Worm (Caenorhabditis elegans) whole organism, L1 larva: ENCODE data around the gene cdc-25.2.

Source experiments
- C04F5.9 ChIP-seq: sonication (generic microtip); optimal IDR thresholded peaks from 2 replicates; lab custom pipeline; 2016; ENCODE audit warnings: missing genetic modification characterization, missing compliant biosample characterization
- Y116A8C.19 ChIP-seq: sonication (generic microtip); optimal IDR thresholded peaks from 2 replicates; lab custom pipeline; 2016; ENCODE audit warnings: missing compliant biosample characterization, missing genetic modification characterization, borderline replicate concordance
- aly-2 ChIP-seq: fragments of 150-350 bp; optimal IDR thresholded peaks from 2 replicates; lab custom pipeline; 2014; ENCODE audit warnings: missing biosample characterization, missing genetic modification characterization
- blmp-1 ChIP-seq: fragments of 150-350 bp; optimal IDR thresholded peaks from 2 replicates; lab custom pipeline; 2014; ENCODE audit warnings: missing biosample characterization, missing genetic modification characterization
- ceh-82 ChIP-seq, 3 experiments: fragments of 150-350 bp in 1 of 3; sonication (generic microtip) in 2 of 3; optimal IDR thresholded peaks; 2 replicates each; lab custom pipeline; 2014 to 2017; ENCODE audit warnings: missing biosample characterization in 3 of 3, missing genetic modification characterization in 3 of 3
- ceh-88 ChIP-seq: fragments of 200-800 bp; sonication (Bioruptor generic); IDR thresholded peaks from 2 replicates; pipeline ENCODE4 v1.3.6; 2022; ENCODE audit warnings: missing genetic modification characterization, missing compliant biosample characterization
- ceh-90 ChIP-seq: sonication (generic microtip); optimal IDR thresholded peaks from 2 replicates; lab custom pipeline; 2016; ENCODE audit warnings: missing genetic modification characterization, missing compliant biosample characterization
- dsc-1 ChIP-seq: sonication (generic microtip); optimal IDR thresholded peaks from 2 replicates; lab custom pipeline; 2016; ENCODE audit warnings: mild to moderate bottlenecking, missing genetic modification characterization, missing compliant biosample characterization
- efl-1 ChIP-seq, 4 experiments: fragments of 150-350 bp; optimal IDR thresholded peaks in 3 of 4; peaks in 1 of 4; 1 replicate in 1 of 4; 2 replicates in 3 of 4; lab custom pipeline; 2014; ENCODE audit warnings: missing biosample characterization in 2 of 4, missing genetic modification characterization in 2 of 4, missing genetic modification reagents in 2 of 4
- efl-3 ChIP-seq: fragments of 200-800 bp; sonication (Bioruptor generic); optimal IDR thresholded peaks from 2 replicates; lab custom pipeline; 2018; ENCODE audit warnings: mild to moderate bottlenecking, missing genetic modification characterization, missing compliant biosample characterization
- egl-13 ChIP-seq: sonication (generic microtip); optimal IDR thresholded peaks from 2 replicates; lab custom pipeline; 2016; ENCODE audit warnings: missing genotype, missing genetic modification reagents, missing genetic modification characterization, missing compliant biosample characterization
- egl-27 ChIP-seq, 2 experiments: fragments of 150-350 bp in 1 of 2; sonication (generic microtip); optimal IDR thresholded peaks; 3 replicates each; lab custom pipeline; 2017 to 2018; ENCODE audit warnings: missing biosample characterization in 2 of 2, missing genetic modification characterization in 2 of 2, missing genetic modification reagents in 2 of 2
- elt-2 ChIP-seq: sonication (generic microtip); optimal IDR thresholded peaks from 2 replicates; lab custom pipeline; 2016; ENCODE audit warnings: missing genetic modification characterization, mild to moderate bottlenecking, inconsistent platforms, missing compliant biosample characterization, missing genetic modification reagents
- fkh-10 ChIP-seq: sonication (generic microtip); optimal IDR thresholded peaks from 2 replicates; lab custom pipeline; 2017; ENCODE audit warnings: missing biosample characterization, missing genetic modification reagents, missing genetic modification characterization
- fkh-4 ChIP-seq: sonication (generic microtip); optimal IDR thresholded peaks from 2 replicates; lab custom pipeline; 2016; ENCODE audit warnings: missing compliant biosample characterization, missing genetic modification characterization, borderline replicate concordance
- hlh-17 ChIP-seq: fragments of 200-800 bp; sonication (Bioruptor generic); optimal IDR thresholded peaks from 2 replicates; lab custom pipeline; 2018; ENCODE audit warnings: missing genetic modification characterization, mild to moderate bottlenecking, missing compliant biosample characterization, moderate library complexity, borderline replicate concordance
- hlh-4 ChIP-seq: sonication (generic microtip); optimal IDR thresholded peaks from 2 replicates; lab custom pipeline; 2016; ENCODE audit warnings: mild to moderate bottlenecking, missing genetic modification characterization, missing compliant biosample characterization
- hpl-2 ChIP-seq: fragments of 150-350 bp; optimal IDR thresholded peaks from 2 replicates; lab custom pipeline; 2014; ENCODE audit warnings: missing biosample characterization, missing genetic modification reagents, missing genetic modification characterization
- lin-13 ChIP-seq: fragments of 150-350 bp; optimal IDR thresholded peaks from 2 replicates; lab custom pipeline; 2014; ENCODE audit warnings: missing biosample characterization, missing genetic modification reagents, missing genetic modification characterization
- lin-15B ChIP-seq: fragments of 150-350 bp; sonication (generic microtip); optimal IDR thresholded peaks from 3 replicates; lab custom pipeline; 2014; ENCODE audit warnings: missing biosample characterization, missing genetic modification characterization
- lir-3 ChIP-seq: sonication (generic microtip); optimal IDR thresholded peaks from 2 replicates; lab custom pipeline; 2016; ENCODE audit warnings: mild to moderate bottlenecking, missing genetic modification characterization, moderate library complexity, missing compliant biosample characterization; ENCODE audit not compliant: poor library complexity
- nhr-19 ChIP-seq: fragments of 200-800 bp; sonication (Bioruptor generic); conservative IDR thresholded peaks from 2 replicates; pipeline ENCODE4 v1.3.6; 2022; ENCODE audit warnings: missing genetic modification characterization, missing compliant biosample characterization
- nhr-20 ChIP-seq: sonication (generic microtip); optimal IDR thresholded peaks from 2 replicates; lab custom pipeline; 2016; ENCODE audit warnings: mild to moderate bottlenecking, missing genetic modification characterization, missing compliant biosample characterization
- nhr-84 ChIP-seq: sonication (generic microtip); optimal IDR thresholded peaks from 2 replicates; lab custom pipeline; 2017; ENCODE audit warnings: missing biosample characterization, missing genetic modification characterization
- nhr-85 ChIP-seq: sonication (generic microtip); peaks from one replicate; lab custom pipeline; 2016; ENCODE audit warnings: missing genetic modification characterization, inconsistent platforms, missing compliant biosample characterization
- pag-3 ChIP-seq: sonication (generic microtip); optimal IDR thresholded peaks from 2 replicates; lab custom pipeline; 2017; ENCODE audit warnings: missing genetic modification characterization, mild to moderate bottlenecking, missing compliant biosample characterization, antibody characterized with exemption, borderline replicate concordance; ENCODE audit not compliant: insufficient read depth
- pax-3 ChIP-seq: fragments of 200-800 bp; sonication (Bioruptor generic); optimal IDR thresholded peaks from 2 replicates; lab custom pipeline; 2018; ENCODE audit warnings: mild to moderate bottlenecking, missing genetic modification characterization, moderate library complexity, missing compliant biosample characterization
- rnt-1 ChIP-seq: sonication (generic microtip); optimal IDR thresholded peaks from 2 replicates; lab custom pipeline; 2016; ENCODE audit warnings: mild to moderate bottlenecking, missing genetic modification characterization, moderate library complexity, missing compliant biosample characterization
- sptf-1 ChIP-seq: fragments of 150-350 bp; optimal IDR thresholded peaks from 2 replicates; lab custom pipeline; 2014; ENCODE audit warnings: missing biosample characterization, missing genetic modification characterization
- sup-37 ChIP-seq: fragments of 200-800 bp; sonication (Bioruptor generic); optimal IDR thresholded peaks from 2 replicates; lab custom pipeline; 2018; ENCODE audit warnings: mild to moderate bottlenecking, missing genetic modification characterization, missing compliant biosample characterization
- vab-15 ChIP-seq: sonication (generic microtip); optimal IDR thresholded peaks from 2 replicates; lab custom pipeline; 2017; ENCODE audit warnings: missing genotype, mild to moderate bottlenecking, missing genetic modification characterization, missing compliant biosample characterization
- zag-1 ChIP-seq: fragments of 150-350 bp; optimal IDR thresholded peaks from 2 replicates; lab custom pipeline; 2014; ENCODE audit warnings: missing biosample characterization, missing genetic modification characterization
- zip-4 ChIP-seq: fragments of 200-800 bp; sonication (Bioruptor generic); optimal IDR thresholded peaks from 2 replicates; lab custom pipeline; 2018; ENCODE audit warnings: mild to moderate bottlenecking, missing genetic modification characterization, moderate library complexity, missing compliant biosample characterization
- ztf-11 ChIP-seq, 2 experiments: sonication (generic microtip); optimal IDR thresholded peaks; 2 replicates each; lab custom pipeline; 2016 to 2017; ENCODE audit warnings: missing genetic modification characterization in 2 of 2, missing biosample characterization in 1 of 2, missing compliant biosample characterization in 1 of 2

cdc-25.2 gene

DNA sequence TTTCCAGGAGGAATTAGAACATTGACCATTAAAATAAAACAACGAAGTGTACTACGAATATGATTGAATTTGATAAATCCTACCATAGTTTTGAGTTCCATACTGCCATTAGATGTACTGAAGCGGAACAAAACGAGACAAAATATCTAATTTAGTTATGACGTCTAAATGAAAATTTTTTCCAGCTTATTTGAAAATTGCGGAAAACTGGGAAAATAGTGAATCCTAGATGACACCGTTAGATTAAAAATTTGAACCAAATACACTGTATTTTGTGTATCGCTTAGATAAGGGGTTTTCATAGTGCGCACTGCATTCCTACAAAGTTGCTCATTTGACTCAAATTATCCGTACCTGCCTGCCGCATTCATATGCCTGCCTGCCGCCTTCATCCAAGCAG, 35.7 kb upstream of the cdc-25.2 start, which contains the start of gene K02H11.4:
Gene K02H11.4 (minus strand): TSS at position 101 of the 400 bp plus-strand sequence.
- TF ChIP-seq efl-1 (optimal IDR thresholded peaks at IDR 0.05; lab: Kevin White, UChicago) (no peak), efl-1 (GFP tag; optimal IDR thresholded peaks at IDR 0.05 in 1 of 2; lab: Kevin White, UChicago) (no peak), ceh-90 (tag; lab: Kevin White, UChicago) (no peak), hlh-4 (tag; lab: Kevin White, UChicago) (no peak), nhr-20 (tag; lab: Kevin White, UChicago) (no peak), zag-1 (tag; lab: Kevin White, UChicago) (no peak), hpl-2 (no peak), C04F5.9 (no peak), ceh-88 (GFP tag; lab: Robert Waterston, UW) (no peak), hlh-17 (no peak), sup-37 (GFP tag; lab: Kevin White, UChicago) (no peak)

DNA sequence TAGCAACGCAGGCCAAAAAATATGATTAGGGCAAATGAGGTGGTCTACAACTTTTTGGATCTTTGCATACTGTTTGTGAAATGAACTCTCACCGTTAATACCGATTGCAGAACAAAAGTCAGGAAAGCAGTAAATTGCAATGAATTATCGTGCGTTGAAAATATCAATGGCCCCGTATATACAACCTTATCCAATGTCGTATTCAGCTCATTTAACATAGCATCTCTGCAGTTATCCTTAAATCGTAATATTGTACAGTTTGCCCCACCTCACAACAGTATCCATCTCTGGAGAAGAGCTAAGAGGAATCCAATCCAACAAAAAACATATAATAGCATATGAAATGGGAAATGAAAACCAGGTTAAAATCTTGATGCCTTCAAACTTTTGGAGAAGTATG, 34.4 kb upstream of the cdc-25.2 start:
- TF ChIP-seq vab-15 (tag; lab: Kevin White, UChicago) (no peak), fkh-4 (tag; lab: Kevin White, UChicago) (no peak), sup-37 (GFP tag; lab: Kevin White, UChicago) (no peak), ceh-88 (GFP tag; lab: Robert Waterston, UW) (no peak), ceh-82 (tag; optimal IDR thresholded peaks at IDR 0.05; lab: Kevin White, UChicago) (no peak), lin-13 (GFP tag; lab: Kevin White, UChicago) (no peak), pag-3 (tag; lab: Kevin White, UChicago) (no peak), nhr-85 (tag; lab: Kevin White, UChicago) (no peak), aly-2 (tag; lab: Kevin White, UChicago) (no peak), ceh-90 (tag; lab: Kevin White, UChicago) (no peak), dsc-1 (no peak)

DNA sequence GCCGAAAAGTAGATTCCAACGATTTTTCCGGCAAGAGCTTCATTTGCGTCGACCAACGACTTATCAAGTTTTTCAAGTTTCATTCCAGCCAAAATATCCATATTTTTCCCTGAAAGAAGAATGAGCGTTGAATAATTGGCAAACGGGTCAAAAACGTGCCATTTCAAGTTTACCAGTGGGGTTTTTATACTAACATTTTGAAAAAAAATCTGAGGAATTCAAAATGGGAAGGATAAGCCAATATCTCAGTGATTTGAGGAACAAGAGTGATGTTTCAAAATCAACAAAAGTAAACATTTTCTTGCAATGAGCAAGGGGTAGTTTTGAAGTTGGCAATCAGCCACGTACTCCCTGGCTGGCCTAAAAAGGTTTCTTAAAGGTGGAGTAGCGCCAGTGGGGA, 32.6 kb upstream of the cdc-25.2 start, which contains the start of gene trx-5:
Gene trx-5 (minus strand): TSS at position 101 of the 400 bp plus-strand sequence.
- no peak for TF ChIP-seq dsc-1
- no peak for TF ChIP-seq vab-15 (tag; lab: Kevin White, UChicago)
- no peak for TF ChIP-seq efl-1 (optimal IDR thresholded peaks at IDR 0.05; lab: Kevin White, UChicago)
- peak in 1 of 2 experiments; percentile 23 for TF ChIP-seq efl-1 (GFP tag; optimal IDR thresholded peaks at IDR 0.05 in 1 of 2; lab: Kevin White, UChicago)
- TF ChIP-seq, all 84 proteins: peak for 1

DNA sequence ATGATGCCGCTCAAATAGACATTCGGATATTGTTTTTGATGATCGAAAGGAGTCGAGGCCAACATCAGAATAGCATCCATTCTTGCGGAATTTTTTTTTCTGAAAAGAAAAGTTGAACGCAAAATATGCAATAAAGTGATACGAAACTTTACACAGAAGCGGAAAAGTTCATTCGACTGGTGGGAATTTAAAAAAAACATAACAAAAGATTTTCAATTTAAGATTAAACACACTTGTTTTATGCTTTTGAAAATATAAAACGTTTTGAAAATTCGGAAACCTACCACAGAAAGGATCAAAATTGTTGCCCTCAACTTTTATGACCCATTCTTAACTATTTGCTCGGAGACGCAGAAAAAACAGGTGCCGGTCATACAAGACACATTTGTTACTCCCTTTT, 29.9 kb upstream of the cdc-25.2 start, which contains the start of gene K02H11.9:
Gene K02H11.9 (minus strand): TSS at position 101 of the 400 bp plus-strand sequence.
- TF ChIP-seq Y116A8C.19, result no peak
- TF ChIP-seq fkh-10 (GFP tag; lab: Kevin White, UChicago), result no peak
- TF ChIP-seq lin-15B (tag; lab: Kevin White, UChicago), result no peak
- TF ChIP-seq nhr-20 (tag; lab: Kevin White, UChicago), result no peak
- TF ChIP-seq ztf-11 (tag; optimal IDR thresholded peaks at IDR 0.05; lab: Kevin White, UChicago), result no peak
- no peak for TF ChIP-seq rnt-1
- TF ChIP-seq lir-3, result no peak
- TF ChIP-seq efl-3 (GFP tag; lab: Kevin White, UChicago), result no peak
- TF ChIP-seq elt-2 (tag; lab: Kevin White, UChicago), result no peak
- TF ChIP-seq blmp-1, result no peak
- no peak for TF ChIP-seq pax-3
- TF ChIP-seq zip-4, result no peak
- TF ChIP-seq sup-37 (GFP tag; lab: Kevin White, UChicago), result no peak
- TF ChIP-seq nhr-19 (GFP tag; lab: Robert Waterston, UW), result no peak
- TF ChIP-seq hlh-17, result no peak
- TF ChIP-seq egl-27 (tag; optimal IDR thresholded peaks at IDR 0.05; lab: Kevin White, UChicago), result no peak
- TF ChIP-seq egl-13, result no peak
- no peak for TF ChIP-seq sptf-1 (tag; lab: Kevin White, UChicago)
- no peak for TF ChIP-seq nhr-84 (tag; lab: Kevin White, UChicago)
